Worm (Caenorhabditis elegans): ENCODE data around the gene F19G12.3.
A peak's percentile ranks its signal among the peaks of the same experiment; 100 is the strongest.

Gene F19G12.3

DNA sequence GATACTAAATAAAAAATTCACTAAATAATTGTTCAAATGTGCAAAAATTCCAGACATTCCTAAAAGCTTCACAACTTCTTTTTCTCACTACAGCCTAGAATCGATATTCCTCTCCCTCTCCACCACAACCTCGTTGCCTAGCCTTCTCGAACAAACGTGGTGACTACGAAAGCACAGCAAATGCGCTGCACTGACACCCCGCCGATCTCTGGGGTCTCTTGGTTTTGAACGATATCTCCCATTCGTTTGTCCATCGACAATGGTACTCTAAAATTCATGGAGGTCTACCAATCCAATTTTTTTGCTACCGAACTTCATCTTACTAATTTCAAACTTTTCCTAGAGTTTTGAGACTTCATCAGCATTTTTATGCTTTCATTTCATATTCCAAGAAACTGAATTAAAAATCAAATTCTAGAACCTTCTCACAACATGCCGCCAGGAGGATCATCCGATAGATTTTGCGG, 25.8 kb downstream of the F19G12.3 start, which contains the start of gene W05H7.1 (continued):
- TF ChIP-seq lin-14 (GFP tag; optimal IDR thresholded peaks at IDR 0.05) (peak; percentile 49), blmp-1 (tag; optimal IDR thresholded peaks at IDR 0.05) (peak; percentile 29), ztf-4 (tag; optimal IDR thresholded peaks at IDR 0.05) (no peak), hpl-2 (GFP tag; optimal IDR thresholded peaks at IDR 0.05) (no peak), alr-1 (tag; optimal IDR thresholded peaks at IDR 0.05; ENCODE audit: borderline replicate concordance) (no peak), nhr-28 (tag; optimal IDR thresholded peaks at IDR 0.05) (no peak), fkh-10 (GFP tag; optimal IDR thresholded peaks at IDR 0.05) (no peak), mab-9 (GFP tag; IDR thresholded peaks at IDR 0.05) (no peak), jun-1 (tag; optimal IDR thresholded peaks at IDR 0.05) (no peak), swsn-7 (tag; optimal IDR thresholded peaks at IDR 0.05) (peak; percentile 41), ceh-8 (GFP tag; optimal IDR thresholded peaks at IDR 0.05) (no peak), nhr-84 (tag; optimal IDR thresholded peaks at IDR 0.05) (no peak), sup-37 (GFP tag; optimal IDR thresholded peaks at IDR 0.05) (no peak), lir-3 (tag; optimal IDR thresholded peaks at IDR 0.05; ENCODE audit: poor library complexity) (no peak), nhr-237 (tag; optimal IDR thresholded peaks at IDR 0.05) (no peak), aha-1 (tag; optimal IDR thresholded peaks at IDR 0.05) (no peak), vab-15 (tag; optimal IDR thresholded peaks at IDR 0.05) (no peak), C04F5.9 (tag; optimal IDR thresholded peaks at IDR 0.05) (no peak), fkh-8 (tag; optimal IDR thresholded peaks at IDR 0.05) (peak; percentile 36), nhr-77 (tag; optimal IDR thresholded peaks at IDR 0.05) (no peak), F16B12.6 (tag; optimal IDR thresholded peaks at IDR 0.05) (no peak), unc-62 (GFP tag; optimal IDR thresholded peaks at IDR 0.05) (no peak), grh-1 (GFP tag; IDR thresholded peaks at IDR 0.05) (no peak), pqm-1 (tag; optimal IDR thresholded peaks at IDR 0.05) (no peak), ceh-90 (tag; optimal IDR thresholded peaks at IDR 0.05) (no peak), rnt-1 (tag; optimal IDR thresholded peaks at IDR 0.05) (peak; percentile 31), unc-98 (GFP tag; IDR thresholded peaks at IDR 0.05) (no peak), xbp-1 (tag; optimal IDR thresholded peaks at IDR 0.05) (peak; percentile 9), pax-3 (tag; optimal IDR thresholded peaks at IDR 0.05) (no peak), fos-1 (tag; optimal IDR thresholded peaks at IDR 0.05) (no peak), ceh-63 (GFP tag; optimal IDR thresholded peaks at IDR 0.05) (no peak), ets-5 (GFP tag; IDR thresholded peaks at IDR 0.05) (no peak), sptf-1 (tag; optimal IDR thresholded peaks at IDR 0.05) (no peak), mdl-1 (tag; optimal IDR thresholded peaks at IDR 0.05) (peak in 1 of 2 experiments; percentile 38), nhr-19 (GFP tag; conservative IDR thresholded peaks at IDR 0.05) (0 out of 2 replicates have a peak, but pooled peaks have one; percentile 8), pag-3 (tag; optimal IDR thresholded peaks at IDR 0.05; ENCODE audit: borderline replicate concordance, insufficient read depth) (no peak), mep-1 (tag; optimal IDR thresholded peaks at IDR 0.05) (peak; percentile 53), zag-1 (tag; optimal IDR thresholded peaks at IDR 0.05) (no peak), ces-1 (GFP tag; optimal IDR thresholded peaks at IDR 0.05) (no peak), ztf-11 (tag; optimal IDR thresholded peaks at IDR 0.05) (no peak), nhr-12 (tag; optimal IDR thresholded peaks at IDR 0.05) (no peak), hlh-17 (GFP tag; optimal IDR thresholded peaks at IDR 0.05; ENCODE audit: borderline replicate concordance) (no peak), zip-4 (GFP tag; optimal IDR thresholded peaks at IDR 0.05) (no peak), efl-1 (optimal IDR thresholded peaks at IDR 0.05) (peak in 1 of 2 experiments; percentile 43), efl-1 (GFP tag; optimal IDR thresholded peaks at IDR 0.05 in 1 of 2) (no peak), tbx-2 (tag; optimal IDR thresholded peaks at IDR 0.05) (no peak), lin-13 (GFP tag; optimal IDR thresholded peaks at IDR 0.05) (no peak)

All from whole organism, L1 larva.